Worm (Caenorhabditis elegans): ENCODE measurements around the gene damt-1.

DNA sequence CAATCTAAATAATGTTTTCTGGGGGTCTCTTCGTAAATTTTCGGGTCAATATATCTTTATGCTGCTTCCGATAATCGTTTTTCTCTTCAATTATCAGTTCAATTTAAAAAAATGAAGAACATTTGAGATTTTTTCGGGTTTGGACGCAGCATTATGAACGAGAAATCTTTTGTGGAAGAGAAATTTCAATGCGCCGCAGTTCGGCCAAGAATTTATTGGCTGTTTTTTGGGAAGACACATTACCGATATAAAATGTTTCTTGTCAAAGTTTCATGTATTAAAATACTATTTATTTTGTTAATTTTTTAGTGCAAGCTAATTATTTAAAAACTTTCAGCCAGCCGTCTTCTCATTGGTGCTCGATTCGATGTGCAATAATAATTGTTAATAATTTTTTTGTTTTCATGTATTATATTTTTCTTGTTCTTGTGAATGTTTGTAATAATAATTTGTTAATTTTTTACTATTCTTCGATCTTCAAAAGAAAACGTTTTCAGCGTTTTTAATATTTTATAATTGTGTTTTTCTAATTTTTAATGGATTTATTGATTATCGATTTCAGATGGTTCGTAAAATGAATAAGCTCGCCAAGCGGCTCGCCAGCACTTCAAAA is 4.1 kb upstream of the damt-1 start, which contains the start of the genes C18A3.10 and C18A3.3:
- TF ChIP-seq nhr-11 (tag; optimal IDR thresholded peaks at IDR 0.05), result no peak
- TF ChIP-seq nhr-12 (tag; optimal IDR thresholded peaks at IDR 0.05), result no peak
- no peak for TF ChIP-seq mab-5 (tag; optimal IDR thresholded peaks at IDR 0.05)
- TF ChIP-seq ama-1 (optimal IDR thresholded peaks at IDR 0.05), result no peak
- no peak for TF ChIP-seq zag-1 (tag; optimal IDR thresholded peaks at IDR 0.05)
- TF ChIP-seq mdl-1 (tag; optimal IDR thresholded peaks at IDR 0.05), result no peak

Data from whole organism, L2 larva.